Fruit fly (Drosophila melanogaster) whole organism, embryonic: ENCODE results near the gene CG31431.

Source experiments
- Antp ChIP-seq: fragments of 200-800 bp; sonication (Bioruptor generic); optimal IDR thresholded peaks from 3 replicates; lab custom pipeline; 2016; ENCODE audit warnings: missing biosample characterization, missing genetic modification characterization
- Atf6 ChIP-seq: fragments of 200-800 bp; sonication (Bioruptor generic); IDR thresholded peaks from 2 replicates; pipeline ENCODE4 v1.3.6; 2022; ENCODE audit warnings: missing biosample characterization, missing genetic modification characterization
- Blimp-1 ChIP-seq: fragments of 200-800 bp; sonication (Bioruptor generic); optimal IDR thresholded peaks from 3 replicates; lab custom pipeline; 2018; ENCODE audit warnings: missing biosample characterization, missing genetic modification characterization, mild to moderate bottlenecking, moderate library complexity, missing genetic modification reagents
- CG10431 ChIP-seq: fragments of 200-800 bp; sonication (Bioruptor generic); optimal IDR thresholded peaks from 3 replicates; lab custom pipeline; 2018; ENCODE audit warnings: missing biosample characterization, mild to moderate bottlenecking, missing genetic modification characterization
- CG11247 ChIP-seq: fragments of 200-800 bp; sonication (Bioruptor generic); IDR thresholded peaks from 2 replicates; pipeline ENCODE4 v1.3.6; 2022; ENCODE audit warnings: missing biosample characterization, missing genetic modification characterization
- CG11398 ChIP-seq: fragments of 200-800 bp; sonication (Bioruptor generic); optimal IDR thresholded peaks from 2 replicates; lab custom pipeline; 2016; ENCODE audit warnings: missing biosample characterization, missing genetic modification characterization
- CG11695 ChIP-seq: fragments of 200-800 bp; sonication (Bioruptor generic); IDR thresholded peaks from 3 replicates; pipeline ENCODE4 v1.3.6; 2022; ENCODE audit warnings: missing biosample characterization, missing genetic modification characterization
- CG12104 ChIP-seq: fragments of 200-800 bp; sonication (Bioruptor generic); optimal IDR thresholded peaks from 3 replicates; lab custom pipeline; 2016; ENCODE audit warnings: missing biosample characterization, missing genetic modification characterization
- CG12219 ChIP-seq: fragments of 200-800 bp; sonication (Bioruptor generic); optimal IDR thresholded peaks from 3 replicates; lab custom pipeline; 2018; ENCODE audit warnings: missing biosample characterization, mild to moderate bottlenecking, missing genetic modification characterization
- CG12769 ChIP-seq: fragments of 200-800 bp; sonication (Bioruptor generic); optimal IDR thresholded peaks from 2 replicates; lab custom pipeline; 2019; ENCODE audit warnings: missing biosample characterization, mild to moderate bottlenecking, missing genetic modification characterization, moderate library complexity
- CG12942 ChIP-seq: fragments of 200-800 bp; sonication (Bioruptor generic); optimal IDR thresholded peaks from 3 replicates; lab custom pipeline; 2016; ENCODE audit warnings: missing biosample characterization, missing genetic modification characterization
- CG14667 ChIP-seq: fragments of 200-800 bp; sonication (Bioruptor generic); IDR thresholded peaks from 2 replicates; pipeline ENCODE4 v1.3.6; 2022; ENCODE audit warnings: missing biosample characterization, missing genetic modification characterization
- CG17359 ChIP-seq: fragments of 200-800 bp; sonication (Bioruptor generic); optimal IDR thresholded peaks from 3 replicates; lab custom pipeline; 2018; ENCODE audit warnings: missing biosample characterization, mild to moderate bottlenecking, missing genetic modification characterization, moderate library complexity
- CG18262 ChIP-seq: fragments of 200-800 bp; optimal IDR thresholded peaks from 3 replicates; lab custom pipeline; 2019; ENCODE audit warnings: missing biosample characterization, mild to moderate bottlenecking, missing genetic modification characterization, moderate library complexity
- CG2129 ChIP-seq: fragments of 200-800 bp; sonication (Bioruptor generic); IDR thresholded peaks from 2 replicates; pipeline ENCODE4 v1.3.6; 2022; ENCODE audit warnings: missing biosample characterization, missing genetic modification characterization; ENCODE audit not compliant: partially characterized antibody
- CG31224 ChIP-seq: fragments of 200-800 bp; sonication (Bioruptor generic); IDR thresholded peaks from 2 replicates; pipeline ENCODE4 v1.3.6; 2022; ENCODE audit warnings: missing biosample characterization, missing genetic modification characterization
- CG33213 ChIP-seq: fragments of 200-800 bp; sonication (Bioruptor generic); optimal IDR thresholded peaks from 3 replicates; lab custom pipeline; 2016; ENCODE audit warnings: missing biosample characterization, missing genetic modification characterization
- CG4424 ChIP-seq: fragments of 200-800 bp; sonication (Bioruptor generic); optimal IDR thresholded peaks from 3 replicates; lab custom pipeline; 2016; ENCODE audit warnings: missing biosample characterization, missing genetic modification characterization
- CG6272 ChIP-seq: fragments of 200-800 bp; sonication (Bioruptor generic); IDR thresholded peaks from 2 replicates; pipeline ENCODE4 v1.3.6; 2022; ENCODE audit warnings: missing biosample characterization, missing genetic modification characterization
- CG6689 ChIP-seq: fragments of 200-800 bp; sonication (Bioruptor generic); IDR thresholded peaks from 2 replicates; pipeline ENCODE4 v1.3.6; 2022; ENCODE audit warnings: missing biosample characterization, missing genetic modification characterization
- CG6813 ChIP-seq: fragments of 200-800 bp; sonication (Bioruptor generic); optimal IDR thresholded peaks from 2 replicates; lab custom pipeline; 2017; ENCODE audit warnings: missing biosample characterization, missing genetic modification characterization, mild to moderate bottlenecking, moderate library complexity, missing genetic modification reagents
- CG7745 ChIP-seq: fragments of 200-800 bp; sonication (Bioruptor generic); optimal IDR thresholded peaks from 2 replicates; lab custom pipeline; 2018; ENCODE audit warnings: missing biosample characterization, mild to moderate bottlenecking, missing genetic modification characterization, moderate library complexity
- CG7963 ChIP-seq: fragments of 200-800 bp; sonication (Bioruptor generic); IDR thresholded peaks from 3 replicates; pipeline ENCODE4 v1.3.6; 2022; ENCODE audit warnings: missing biosample characterization, missing genetic modification characterization; ENCODE audit not compliant: partially characterized antibody
- CG8388 ChIP-seq: fragments of 200-800 bp; sonication (Bioruptor generic); optimal IDR thresholded peaks from 2 replicates; lab custom pipeline; 2019; ENCODE audit warnings: missing biosample characterization, mild to moderate bottlenecking, missing genetic modification characterization, moderate library complexity
- CG9876 ChIP-seq: fragments of 200-800 bp; sonication (Bioruptor generic); optimal IDR thresholded peaks from 2 replicates; lab custom pipeline; 2016; ENCODE audit warnings: missing biosample characterization, missing genetic modification characterization
- D19B ChIP-seq: fragments of 200-800 bp; sonication (Bioruptor generic); optimal IDR thresholded peaks from 2 replicates; lab custom pipeline; 2017; ENCODE audit warnings: missing biosample characterization, mild to moderate bottlenecking, missing genetic modification characterization
- Doc3 ChIP-seq: fragments of 200-800 bp; sonication (Bioruptor generic); IDR thresholded peaks from 3 replicates; pipeline ENCODE4 v1.3.6; 2022; ENCODE audit warnings: missing biosample characterization, missing genetic modification characterization; ENCODE audit not compliant: partially characterized antibody
- HLH3B ChIP-seq: fragments of 200-800 bp; sonication (Bioruptor generic); IDR thresholded peaks from 2 replicates; pipeline ENCODE4 v1.3.6; 2022; ENCODE audit warnings: missing biosample characterization, missing genetic modification characterization
- HLHmδ ChIP-seq: fragments of 200-800 bp; sonication (Bioruptor generic); optimal IDR thresholded peaks from 2 replicates; lab custom pipeline; 2018; ENCODE audit warnings: missing biosample characterization, mild to moderate bottlenecking, missing genetic modification characterization, moderate library complexity
- Hey ChIP-seq: fragments of 200-800 bp; sonication (Bioruptor generic); optimal IDR thresholded peaks from 3 replicates; lab custom pipeline; 2018; ENCODE audit warnings: missing biosample characterization, mild to moderate bottlenecking, missing genetic modification characterization
- Mes4 ChIP-seq: fragments of 200-800 bp; sonication (Bioruptor generic); optimal IDR thresholded peaks from 2 replicates; lab custom pipeline; 2016; ENCODE audit warnings: missing biosample characterization, missing genetic modification characterization
- Mrtf ChIP-seq: fragments of 200-800 bp; sonication (Bioruptor generic); IDR thresholded peaks from 3 replicates; pipeline ENCODE4 v1.3.6; 2022; ENCODE audit warnings: missing biosample characterization, missing genetic modification characterization
- Neu2 ChIP-seq: fragments of 200-800 bp; sonication (Bioruptor generic); optimal IDR thresholded peaks from 3 replicates; lab custom pipeline; 2016; ENCODE audit warnings: missing biosample characterization, missing genetic modification characterization, borderline replicate concordance
- Six4 ChIP-seq: fragments of 200-800 bp; sonication (Bioruptor generic); optimal IDR thresholded peaks from 2 replicates; lab custom pipeline; 2016; ENCODE audit warnings: missing biosample characterization, missing genetic modification characterization
- Sox102F ChIP-seq: fragments of 200-800 bp; sonication (Bioruptor generic); optimal IDR thresholded peaks from 2 replicates; lab custom pipeline; 2018; ENCODE audit warnings: missing biosample characterization, mild to moderate bottlenecking, missing genetic modification characterization, moderate library complexity
- bcd ChIP-seq: fragments of 200-800 bp; sonication (Bioruptor generic); optimal IDR thresholded peaks from 2 replicates; lab custom pipeline; 2017; ENCODE audit warnings: missing biosample characterization, mild to moderate bottlenecking, missing genetic modification characterization
- ci ChIP-seq: fragments of 200-800 bp; sonication (Bioruptor generic); IDR thresholded peaks from 3 replicates; pipeline ENCODE4 v1.3.6; 2022; ENCODE audit warnings: missing biosample characterization, missing genetic modification characterization
- esg ChIP-seq: fragments of 200-800 bp; sonication (Bioruptor generic); conservative IDR thresholded peaks from 2 replicates; pipeline ENCODE4 v1.3.6; 2022; ENCODE audit warnings: missing biosample characterization, missing genetic modification characterization
- exex ChIP-seq: fragments of 200-800 bp; sonication (Bioruptor generic); optimal IDR thresholded peaks from 4 replicates; lab custom pipeline; 2018; ENCODE audit warnings: missing biosample characterization, mild to moderate bottlenecking, missing genetic modification characterization, moderate library complexity
- grn ChIP-seq: fragments of 200-800 bp; sonication (Bioruptor generic); optimal IDR thresholded peaks from 3 replicates; lab custom pipeline; 2017; ENCODE audit warnings: missing biosample characterization, missing genetic modification characterization
- ind ChIP-seq: fragments of 200-800 bp; sonication (Bioruptor generic); optimal IDR thresholded peaks from 3 replicates; lab custom pipeline; 2016; ENCODE audit warnings: missing biosample characterization, missing genetic modification characterization
- jigr1 ChIP-seq: fragments of 200-800 bp; sonication (Bioruptor generic); IDR thresholded peaks from 3 replicates; pipeline ENCODE4 v1.3.6; 2022; ENCODE audit warnings: missing biosample characterization, missing genetic modification characterization
- maf-S ChIP-seq: fragments of 200-800 bp; sonication (Bioruptor generic); optimal IDR thresholded peaks from 2 replicates; lab custom pipeline; 2016; ENCODE audit warnings: missing biosample characterization, missing genetic modification characterization
- org-1 ChIP-seq: fragments of 200-800 bp; sonication (Bioruptor generic); optimal IDR thresholded peaks from 2 replicates; lab custom pipeline; 2017; ENCODE audit warnings: missing biosample characterization, missing genetic modification characterization
- salm ChIP-seq: fragments of 200-800 bp; sonication (Bioruptor generic); optimal IDR thresholded peaks from 2 replicates; lab custom pipeline; 2018; ENCODE audit warnings: missing biosample characterization, mild to moderate bottlenecking, missing genetic modification characterization
- slbo ChIP-seq: fragments of 200-800 bp; sonication (Bioruptor generic); IDR thresholded peaks from 2 replicates; pipeline ENCODE4 v1.3.6; 2022; ENCODE audit warnings: missing biosample characterization, missing genetic modification characterization
- wdn ChIP-seq: fragments of 200-800 bp; sonication (Bioruptor generic); IDR thresholded peaks from 2 replicates; pipeline ENCODE4 v1.3.6; 2022; ENCODE audit warnings: missing biosample characterization, missing genetic modification characterization
- wek ChIP-seq: fragments of 200-800 bp; sonication (Bioruptor generic); optimal IDR thresholded peaks from 3 replicates; lab custom pipeline; 2018; ENCODE audit warnings: missing biosample characterization, mild to moderate bottlenecking, missing genetic modification characterization, moderate library complexity
- zfh2 ChIP-seq: fragments of 200-800 bp; sonication (Bioruptor generic); optimal IDR thresholded peaks from 2 replicates; lab custom pipeline; 2016; ENCODE audit warnings: missing biosample characterization, missing genetic modification characterization

CG31431 gene

dm6 chr3R:21870158-21870971, at the start of gene CG31431 (continued):
- TF ChIP-seq slbo (GFP tag; lab: Robert Waterston, UW) (peak; percentile 99), HLHmδ (peak; percentile 3), D19B (peak; percentile 97), esg (GFP tag; lab: Robert Waterston, UW) (peak; percentile 96), wdn (GFP tag; lab: Robert Waterston, UW) (peak; percentile 97), CG12942 (GFP tag; lab: Kevin White, UChicago) (peak; percentile 95), CG17359 (tag; lab: Kevin White, UChicago) (peak; percentile 97), salm (tag; lab: Kevin White, UChicago) (peak; percentile 92), Mrtf (GFP tag; lab: Robert Waterston, UW) (peak; percentile 97), Sox102F (GFP tag; lab: Kevin White, UChicago) (peak; percentile 96), CG12219 (GFP tag; lab: Kevin White, UChicago) (peak; percentile 97), CG11247 (GFP tag; lab: Robert Waterston, UW) (peak; percentile 98), CG33213 (GFP tag; lab: Kevin White, UChicago) (peak; percentile 97), CG2129 (GFP tag; lab: Robert Waterston, UW) (no peak), zfh2 (GFP tag; lab: Kevin White, UChicago) (peak; percentile 97), CG18262 (tag; lab: Kevin White, UChicago) (peak; percentile 96), jigr1 (GFP tag; lab: Robert Waterston, UW) (peak; percentile 84), org-1 (peak; percentile 98), Mes4 (peak; percentile 94), CG7745 (tag; lab: Kevin White, UChicago) (peak; percentile 73), maf-S (peak; percentile 97), CG11398 (GFP tag; lab: Kevin White, UChicago) (peak; percentile 96), grn (peak; percentile 99), CG11695 (peak; percentile 98), wek (GFP tag; lab: Kevin White, UChicago) (peak; percentile 87), CG4424 (GFP tag; lab: Kevin White, UChicago) (peak; percentile 96), CG10431 (GFP tag; lab: Kevin White, UChicago) (peak; percentile 69), CG14667 (GFP tag; lab: Robert Waterston, UW) (peak; percentile 96), HLH3B (peak; percentile 97), CG8388 (GFP tag; lab: Kevin White, UChicago) (peak; percentile 93), Doc3 (no peak), CG6689 (GFP tag; lab: Robert Waterston, UW) (peak; percentile 97), Antp (GFP tag; lab: Kevin White, UChicago) (peak; percentile 98), Neu2 (GFP tag; lab: Kevin White, UChicago) (peak; percentile 88), exex (tag; lab: Kevin White, UChicago) (peak; percentile 85), ci (GFP tag; lab: Robert Waterston, UW) (peak; percentile 98), CG31224 (GFP tag; lab: Robert Waterston, UW) (peak; percentile 95), CG9876 (GFP tag; lab: Kevin White, UChicago) (peak; percentile 94), Blimp-1 (GFP tag; lab: Kevin White, UChicago) (peak; percentile 95), CG6813 (GFP tag; lab: Kevin White, UChicago) (peak; percentile 98), CG12769 (tag; lab: Kevin White, UChicago) (peak; percentile 99), ind (GFP tag; lab: Kevin White, UChicago) (peak; percentile 98), Six4 (GFP tag; lab: Kevin White, UChicago) (peak; percentile 96), Hey (tag; lab: Kevin White, UChicago) (peak; percentile 89), CG7963 (GFP tag; lab: Robert Waterston, UW) (no peak), CG6272 (GFP tag; lab: Robert Waterston, UW) (peak; percentile 94), bcd (peak; percentile 97), CG12104 (GFP tag; lab: Kevin White, UChicago) (peak; percentile 95), Atf6 (GFP tag; lab: Robert Waterston, UW) (peak; percentile 98)
